Fruit fly (Drosophila melanogaster) whole organism, embryonic: ENCODE measurements around the gene smg.

Experiments used
- Bdp1 ChIP-seq: fragments of 200-800 bp; sonication (Bioruptor generic); optimal IDR thresholded peaks from 3 replicates; lab custom pipeline; 2016; ENCODE audit warnings: missing biosample characterization, missing genetic modification characterization
- Bgb ChIP-seq: fragments of 200-800 bp; sonication (Bioruptor generic); IDR thresholded peaks from 2 replicates; pipeline ENCODE4 v1.3.6; 2022; ENCODE audit warnings: missing biosample characterization, missing genetic modification characterization; ENCODE audit not compliant: partially characterized antibody
- CG11456 ChIP-seq: fragments of 200-800 bp; sonication (Bioruptor generic); IDR thresholded peaks from 3 replicates; pipeline ENCODE4 v1.3.6; 2022; ENCODE audit warnings: missing biosample characterization, missing genetic modification characterization
- CG12104 ChIP-seq: fragments of 200-800 bp; sonication (Bioruptor generic); optimal IDR thresholded peaks from 3 replicates; lab custom pipeline; 2016; ENCODE audit warnings: missing biosample characterization, missing genetic modification characterization
- CG13123 ChIP-seq: fragments of 200-800 bp; sonication (Bioruptor generic); optimal IDR thresholded peaks from 2 replicates; lab custom pipeline; 2016; ENCODE audit warnings: missing biosample characterization, missing genetic modification characterization
- CG13287 ChIP-seq: fragments of 200-800 bp; sonication (Bioruptor generic); IDR thresholded peaks from 2 replicates; pipeline ENCODE4 v1.3.6; 2022; ENCODE audit warnings: missing biosample characterization, missing genetic modification characterization; ENCODE audit not compliant: partially characterized antibody
- CG14965 ChIP-seq: fragments of 200-800 bp; sonication (Bioruptor generic); optimal IDR thresholded peaks from 2 replicates; lab custom pipeline; 2016; ENCODE audit warnings: missing biosample characterization, missing genetic modification characterization, borderline replicate concordance
- CG16863 ChIP-seq: fragments of 200-800 bp; sonication (Bioruptor generic); optimal IDR thresholded peaks from 3 replicates; lab custom pipeline; 2016; ENCODE audit warnings: missing biosample characterization, missing genetic modification characterization
- CG17802 ChIP-seq: fragments of 200-800 bp; sonication (Bioruptor generic); optimal IDR thresholded peaks from 2 replicates; lab custom pipeline; 2018; ENCODE audit warnings: missing biosample characterization, mild to moderate bottlenecking, missing genetic modification characterization, moderate library complexity
- CG17829 ChIP-seq: fragments of 200-800 bp; optimal IDR thresholded peaks from 2 replicates; lab custom pipeline; 2019; ENCODE audit warnings: missing biosample characterization, mild to moderate bottlenecking, missing genetic modification characterization, moderate library complexity
- CG18599 ChIP-seq: fragments of 200-800 bp; sonication (Bioruptor generic); optimal IDR thresholded peaks from 3 replicates; lab custom pipeline; 2017; ENCODE audit warnings: missing biosample characterization, missing genetic modification characterization, mild to moderate bottlenecking, moderate library complexity, missing genetic modification reagents
- CG18619 ChIP-seq: fragments of 200-800 bp; sonication (Bioruptor generic); optimal IDR thresholded peaks from 3 replicates; lab custom pipeline; 2017; ENCODE audit warnings: missing biosample characterization, mild to moderate bottlenecking, missing genetic modification characterization
- CG2120 ChIP-seq: fragments of 200-800 bp; sonication (Bioruptor generic); optimal IDR thresholded peaks from 3 replicates; lab custom pipeline; 2016; ENCODE audit warnings: missing biosample characterization, missing genetic modification characterization
- CG5953 ChIP-seq: fragments of 200-800 bp; sonication (Bioruptor generic); IDR thresholded peaks from 2 replicates; pipeline ENCODE4 v1.3.6; 2022; ENCODE audit warnings: missing biosample characterization, missing genetic modification characterization
- CG6654 ChIP-seq: fragments of 200-800 bp; sonication (Bioruptor generic); optimal IDR thresholded peaks from 2 replicates; lab custom pipeline; 2017; ENCODE audit warnings: missing biosample characterization, mild to moderate bottlenecking, missing genetic modification characterization
- CG7745 ChIP-seq: fragments of 200-800 bp; sonication (Bioruptor generic); optimal IDR thresholded peaks from 2 replicates; lab custom pipeline; 2018; ENCODE audit warnings: missing biosample characterization, mild to moderate bottlenecking, missing genetic modification characterization, moderate library complexity
- CG9932 ChIP-seq: fragments of 200-800 bp; sonication (Bioruptor generic); IDR thresholded peaks from 2 replicates; pipeline ENCODE4 v1.3.6; 2022; ENCODE audit warnings: missing biosample characterization, missing genetic modification characterization
- Camta ChIP-seq: fragments of 200-800 bp; sonication (Bioruptor generic); optimal IDR thresholded peaks from 2 replicates; lab custom pipeline; 2016; ENCODE audit warnings: missing biosample characterization, missing genetic modification characterization
- D19A ChIP-seq: fragments of 200-800 bp; optimal IDR thresholded peaks from 3 replicates; lab custom pipeline; 2019; ENCODE audit warnings: missing biosample characterization, mild to moderate bottlenecking, missing genetic modification characterization, moderate library complexity
- Dip2 ChIP-seq: fragments of 200-800 bp; sonication (Bioruptor generic); IDR thresholded peaks from 2 replicates; pipeline ENCODE4 v1.3.6; 2022; ENCODE audit warnings: missing biosample characterization, missing genetic modification characterization
- HLH4C ChIP-seq: fragments of 200-800 bp; sonication (Bioruptor generic); IDR thresholded peaks from 3 replicates; pipeline ENCODE4 v1.3.6; 2022; ENCODE audit warnings: missing biosample characterization, missing genetic modification characterization; ENCODE audit not compliant: partially characterized antibody
- Hand ChIP-seq: fragments of 200-800 bp; sonication (Bioruptor generic); optimal IDR thresholded peaks from 2 replicates; lab custom pipeline; 2017; ENCODE audit warnings: mild to moderate bottlenecking, missing biosample characterization, missing genetic modification reagents, missing genetic modification characterization
- Jarid2 ChIP-seq: fragments of 200-800 bp; sonication (Bioruptor generic); optimal IDR thresholded peaks from 3 replicates; lab custom pipeline; 2017; ENCODE audit warnings: mild to moderate bottlenecking, missing biosample characterization, missing genetic modification reagents, missing genetic modification characterization
- Lim3 ChIP-seq: fragments of 200-800 bp; sonication (Bioruptor generic); IDR thresholded peaks from 2 replicates; pipeline ENCODE4 v1.3.6; 2022; ENCODE audit warnings: missing biosample characterization, missing genetic modification characterization
- Lpt ChIP-seq: fragments of >200 bp; optimal IDR thresholded peaks from 2 replicates; lab custom pipeline; 2018; ENCODE audit warnings: missing biosample characterization, missing genetic modification characterization
- MTF-1 ChIP-seq: fragments of 200-800 bp; sonication (Bioruptor generic); optimal IDR thresholded peaks from 2 replicates; lab custom pipeline; 2018; ENCODE audit warnings: missing biosample characterization, mild to moderate bottlenecking, missing genetic modification characterization, borderline replicate concordance
- Opbp ChIP-seq: fragments of 200-800 bp; sonication (Bioruptor generic); IDR thresholded peaks from 3 replicates; pipeline ENCODE4 v1.3.6; 2022; ENCODE audit warnings: missing biosample characterization, missing genetic modification characterization; ENCODE audit not compliant: partially characterized antibody
- PHDP ChIP-seq: fragments of 200-800 bp; sonication (Bioruptor generic); optimal IDR thresholded peaks from 3 replicates; lab custom pipeline; 2018; ENCODE audit warnings: missing biosample characterization, mild to moderate bottlenecking, missing genetic modification characterization, moderate library complexity
- Spps ChIP-seq: fragments of 200-800 bp; sonication (Bioruptor generic); optimal IDR thresholded peaks from 2 replicates; lab custom pipeline; 2018; ENCODE audit warnings: missing biosample characterization, mild to moderate bottlenecking, missing genetic modification characterization
- ara ChIP-seq: fragments of 200-800 bp; sonication (Bioruptor generic); IDR thresholded peaks from 2 replicates; pipeline ENCODE4 v1.3.6; 2022; ENCODE audit warnings: missing biosample characterization, missing genetic modification characterization
- cad ChIP-seq: fragments of >200 bp; optimal IDR thresholded peaks from 2 replicates; lab custom pipeline; 2017; ENCODE audit warnings: missing biosample characterization, missing genetic modification characterization
- chif ChIP-seq, 2 experiments: fragments of 200-800 bp; sonication (Bioruptor generic); optimal IDR thresholded peaks; 3 replicates each; lab custom pipeline; 2016; ENCODE audit warnings: missing biosample characterization in 2 of 2, missing genetic modification characterization in 2 of 2
- ci ChIP-seq: fragments of 200-800 bp; sonication (Bioruptor generic); IDR thresholded peaks from 3 replicates; pipeline ENCODE4 v1.3.6; 2022; ENCODE audit warnings: missing biosample characterization, missing genetic modification characterization
- croc ChIP-seq: fragments of 200-800 bp; sonication (Bioruptor generic); conservative IDR thresholded peaks from 3 replicates; pipeline ENCODE4 v1.3.6; 2022; ENCODE audit warnings: missing biosample characterization, missing genetic modification characterization
- eve ChIP-seq, 2 experiments: fragments of >200 bp; optimal IDR thresholded peaks; 2 replicates each; lab custom pipeline; 2017; ENCODE audit warnings: missing biosample characterization in 2 of 2, missing genetic modification characterization in 2 of 2
- fd3F ChIP-seq: fragments of 200-800 bp; sonication (Bioruptor generic); optimal IDR thresholded peaks from 2 replicates; lab custom pipeline; 2018; ENCODE audit warnings: missing biosample characterization, mild to moderate bottlenecking, missing genetic modification characterization, moderate library complexity
- hbn ChIP-seq: fragments of 200-800 bp; sonication (Bioruptor generic); IDR thresholded peaks from 2 replicates; pipeline ENCODE4 v1.3.6; 2022; ENCODE audit warnings: missing biosample characterization, missing genetic modification characterization; ENCODE audit not compliant: partially characterized antibody
- kni ChIP-seq: fragments of 200-800 bp; sonication (Bioruptor generic); optimal IDR thresholded peaks from 3 replicates; lab custom pipeline; 2017; ENCODE audit warnings: mild to moderate bottlenecking, missing biosample characterization, missing genetic modification reagents, missing genetic modification characterization
- nerfin-2 ChIP-seq: fragments of 200-800 bp; sonication (Bioruptor generic); IDR thresholded peaks from 2 replicates; pipeline ENCODE4 v1.3.6; 2022; ENCODE audit warnings: missing biosample characterization, missing genetic modification characterization; ENCODE audit not compliant: partially characterized antibody
- org-1 ChIP-seq: fragments of 200-800 bp; sonication (Bioruptor generic); optimal IDR thresholded peaks from 2 replicates; lab custom pipeline; 2017; ENCODE audit warnings: missing biosample characterization, missing genetic modification characterization
- pros ChIP-seq: fragments of 200-800 bp; sonication (Bioruptor generic); optimal IDR thresholded peaks from 3 replicates; lab custom pipeline; 2019; ENCODE audit warnings: missing biosample characterization, mild to moderate bottlenecking, missing genetic modification characterization, moderate library complexity
- scrt ChIP-seq: fragments of 200-800 bp; sonication (Bioruptor generic); optimal IDR thresholded peaks from 2 replicates; lab custom pipeline; 2018; ENCODE audit warnings: missing biosample characterization, mild to moderate bottlenecking, missing genetic modification characterization, moderate library complexity
- sens ChIP-seq: fragments of 200-800 bp; sonication (Bioruptor generic); peaks from one replicate; lab custom pipeline; 2016; ENCODE audit warnings: missing biosample characterization, missing genetic modification characterization
- sisA ChIP-seq: fragments of 200-800 bp; sonication (Bioruptor generic); IDR thresholded peaks from 2 replicates; pipeline ENCODE4 v1.3.6; 2022; ENCODE audit warnings: missing biosample characterization, missing genetic modification characterization
- sr ChIP-seq: fragments of 200-800 bp; sonication (Bioruptor generic); IDR thresholded peaks from 3 replicates; pipeline ENCODE4 v1.3.6; 2022; ENCODE audit warnings: missing biosample characterization, missing genetic modification characterization
- sug ChIP-seq: fragments of 200-800 bp; optimal IDR thresholded peaks from 2 replicates; lab custom pipeline; 2019; ENCODE audit warnings: missing biosample characterization, mild to moderate bottlenecking, missing genetic modification characterization, moderate library complexity
- twi ChIP-seq: fragments of 200-800 bp; optimal IDR thresholded peaks from 2 replicates; lab custom pipeline; 2019; ENCODE audit warnings: missing biosample characterization, mild to moderate bottlenecking, missing genetic modification characterization, moderate library complexity
- tx ChIP-seq: fragments of 200-800 bp; sonication (Bioruptor generic); optimal IDR thresholded peaks from 2 replicates; lab custom pipeline; 2016; ENCODE audit warnings: missing biosample characterization, missing genetic modification characterization
- vfl ChIP-seq: fragments of 200-800 bp; sonication (Bioruptor generic); optimal IDR thresholded peaks from 2 replicates; lab custom pipeline; 2016; ENCODE audit warnings: missing biosample characterization, missing genetic modification characterization
- vvl ChIP-seq: fragments of 200-800 bp; sonication (Bioruptor generic); IDR thresholded peaks from 2 replicates; pipeline ENCODE4 v1.3.6; 2022; ENCODE audit warnings: missing biosample characterization, missing genetic modification characterization
- z ChIP-seq: fragments of 200-800 bp; sonication (Bioruptor generic); IDR thresholded peaks from 3 replicates; pipeline ENCODE4 v1.3.6; 2022; ENCODE audit warnings: missing biosample characterization, missing genetic modification characterization

smg gene

DNA sequence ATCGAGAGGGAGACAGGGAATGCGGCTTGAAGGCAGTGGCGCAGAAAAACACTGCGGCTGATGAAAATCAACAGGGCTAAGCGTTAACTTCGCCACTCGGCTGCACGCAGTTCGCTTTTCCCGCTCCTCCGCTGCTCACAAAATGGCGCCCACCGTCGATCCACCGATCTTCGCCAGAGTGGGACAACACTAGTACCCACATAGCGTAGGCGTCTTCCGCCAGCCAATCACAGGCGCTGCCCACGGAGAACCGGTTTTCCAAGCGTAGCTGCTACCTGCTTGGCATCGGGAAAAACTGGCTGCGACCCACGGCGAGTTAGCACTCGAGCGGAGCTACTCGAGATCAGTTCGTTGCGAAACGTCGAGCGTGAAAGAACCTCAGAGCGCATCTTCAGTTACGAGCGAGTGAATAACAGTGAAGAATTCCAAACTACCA, 43.3 kb upstream of the smg start, which contains the start of gene Doc1:
Doc1 (plus strand) TSS at position 334 of the 436 bp plus-strand sequence.
- TF ChIP-seq CG18619 (GFP tag; lab: Kevin White, UChicago), result no peak
- TF ChIP-seq org-1 (GFP tag; lab: Kevin White, UChicago), result no peak
- TF ChIP-seq vvl, result peak; percentile 58; the same call in 1 of the 2 replicates
- TF ChIP-seq CG5953 (GFP tag; lab: Robert Waterston, UW), result no peak
- TF ChIP-seq ara (GFP tag; lab: Robert Waterston, UW), result no peak
- TF ChIP-seq HLH4C (GFP tag; lab: Robert Waterston, UW), result no peak
- no peak for TF ChIP-seq Bdp1 (GFP tag; lab: Kevin White, UChicago)
- TF ChIP-seq PHDP (tag; lab: Kevin White, UChicago), result no peak
- 0 out of 3 replicates have a peak, but pooled peaks have one; percentile 27 for TF ChIP-seq ci (GFP tag; lab: Robert Waterston, UW)
- no peak for TF ChIP-seq sug
- peak; percentile 54 for TF ChIP-seq sens (GFP tag; lab: Kevin White, UChicago)
- no peak for TF ChIP-seq Hand (GFP tag; lab: Kevin White, UChicago)
- TF ChIP-seq cad (GFP tag; lab: Kevin White, UChicago), result no peak
- TF ChIP-seq vfl (GFP tag; lab: Kevin White, UChicago), result peak; percentile 25
- TF ChIP-seq CG9932, result no peak
- no peak for TF ChIP-seq eve (GFP tag; optimal IDR thresholded peaks at IDR 0.05; lab: Kevin White, UChicago)
- peak; percentile 41 for TF ChIP-seq pros (GFP tag; lab: Kevin White, UChicago)
- no peak for TF ChIP-seq hbn
- no peak for TF ChIP-seq CG14965 (GFP tag; lab: Kevin White, UChicago)
- TF ChIP-seq Opbp (GFP tag; lab: Robert Waterston, UW), result 0 out of 3 replicates have a peak, but pooled peaks have one; percentile 36
- TF ChIP-seq tx (GFP tag; lab: Kevin White, UChicago), result no peak
- peak; percentile 100 for TF ChIP-seq sr
- peak; percentile 75 for TF ChIP-seq CG17829 (tag; lab: Kevin White, UChicago)
- TF ChIP-seq nerfin-2 (GFP tag; lab: Robert Waterston, UW), result no peak
- 0 out of 2 replicates have a peak, but pooled peaks have one; percentile 11 for TF ChIP-seq CG13287 (GFP tag; lab: Robert Waterston, UW)
- no peak for TF ChIP-seq Lim3 (GFP tag; lab: Robert Waterston, UW)
- TF ChIP-seq CG17802, result no peak
- TF ChIP-seq CG11456 (GFP tag; lab: Robert Waterston, UW), result no peak
- TF ChIP-seq Dip2 (GFP tag; lab: Robert Waterston, UW), result no peak
- TF ChIP-seq CG13123 (GFP tag; lab: Kevin White, UChicago), result no peak
- no peak for TF ChIP-seq D19A (tag; lab: Kevin White, UChicago)
- peak; percentile 11 for TF ChIP-seq twi
- no peak for TF ChIP-seq CG12104 (GFP tag; lab: Kevin White, UChicago)
- TF ChIP-seq CG2120 (GFP tag; lab: Kevin White, UChicago), result no peak
- no peak for TF ChIP-seq fd3F (GFP tag; lab: Kevin White, UChicago)
- TF ChIP-seq z (GFP tag; lab: Robert Waterston, UW), result peak; percentile 49; the same call in 2 of the 3 replicates
- no peak for TF ChIP-seq Lpt (GFP tag; lab: Kevin White, UChicago)
- TF ChIP-seq CG18599 (GFP tag; lab: Kevin White, UChicago), result no peak
- TF ChIP-seq scrt (GFP tag; lab: Kevin White, UChicago), result no peak
- no peak for TF ChIP-seq CG6654 (GFP tag; lab: Kevin White, UChicago)
- TF ChIP-seq kni, result peak; percentile 89
- no peak for TF ChIP-seq croc
- TF ChIP-seq Camta (GFP tag; lab: Kevin White, UChicago), result no peak
- TF ChIP-seq Spps (tag; lab: Kevin White, UChicago), result no peak
- TF ChIP-seq MTF-1, result no peak
- TF ChIP-seq CG16863 (GFP tag; lab: Kevin White, UChicago), result no peak
- TF ChIP-seq Bgb (GFP tag; lab: Robert Waterston, UW), result no peak
- no peak for TF ChIP-seq sisA
- no peak for TF ChIP-seq CG7745 (tag; lab: Kevin White, UChicago)
- no peak for TF ChIP-seq chif (GFP tag; optimal IDR thresholded peaks at IDR 0.05; lab: Kevin White, UChicago)
- peak; percentile 73 for TF ChIP-seq Jarid2 (GFP tag; lab: Kevin White, UChicago)
